Fruit fly (Drosophila melanogaster): ENCODE data around the gene CG45263.

The CG45263 gene

dm6 chr3R:8362259-8362876 lies 115.0 kb downstream of the CG45263 start, which contains the start of the genes Veneno and CG7963 (continued):
- no peak for TF ChIP-seq slbo (GFP tag; IDR thresholded peaks at IDR 0.05)
- TF ChIP-seq HmgD (GFP tag; optimal IDR thresholded peaks at IDR 0.05), result no peak
- TF ChIP-seq Dref (GFP tag; IDR thresholded peaks at IDR 0.05), result peak; percentile 55
- peak in 1 of 2 experiments; percentile 6 for TF ChIP-seq Eip74EF (GFP tag; optimal IDR thresholded peaks at IDR 0.05)
- TF ChIP-seq Opbp (GFP tag; IDR thresholded peaks at IDR 0.05; ENCODE audit: partially characterized antibody), result no peak
- TF ChIP-seq fd64A (GFP tag; optimal IDR thresholded peaks at IDR 0.05), result no peak
- TF ChIP-seq Atf3 (GFP tag; optimal IDR thresholded peaks at IDR 0.05), result no peak
- TF ChIP-seq aop (GFP tag; IDR thresholded peaks at IDR 0.05), result no peak
- TF ChIP-seq CG2712 (tag; optimal IDR thresholded peaks at IDR 0.05), result peak; percentile 77
- TF ChIP-seq gem (tag; optimal IDR thresholded peaks at IDR 0.05), result no peak
- TF ChIP-seq Ets65A (GFP tag), result peak; percentile 46
- no peak for TF ChIP-seq bigmax (GFP tag; optimal IDR thresholded peaks at IDR 0.05)
- 0 out of 2 replicates have a peak, but pooled peaks have one; percentile 25 for TF ChIP-seq CG42726 (GFP tag; IDR thresholded peaks at IDR 0.05; ENCODE audit: partially characterized antibody)
- no peak for TF ChIP-seq gce (GFP tag; IDR thresholded peaks at IDR 0.05)
- no peak for TF ChIP-seq CG9876 (GFP tag; optimal IDR thresholded peaks at IDR 0.05)
- TF ChIP-seq nmo (GFP tag; optimal IDR thresholded peaks at IDR 0.05), result peak; percentile 71
- TF ChIP-seq CG1529 (GFP tag; optimal IDR thresholded peaks at IDR 0.05), result peak; percentile 99
- TF ChIP-seq Rfx (GFP tag; IDR thresholded peaks at IDR 0.05), result peak; percentile 47
- TF ChIP-seq CG7357 (GFP tag; IDR thresholded peaks at IDR 0.05), result peak; percentile 94
- peak; percentile 27 for TF ChIP-seq Meics (GFP tag; optimal IDR thresholded peaks at IDR 0.05)
- no peak for TF ChIP-seq Fer3 (tag; optimal IDR thresholded peaks at IDR 0.05)
- TF ChIP-seq Ravus (GFP tag; IDR thresholded peaks at IDR 0.05), result no peak
- TF ChIP-seq Hsf (GFP tag; optimal IDR thresholded peaks at IDR 0.05), result no peak
- peak; percentile 6 for TF ChIP-seq Max (GFP tag; optimal IDR thresholded peaks at IDR 0.05)
- TF ChIP-seq odd (GFP tag; optimal IDR thresholded peaks at IDR 0.05), result no peak
- no peak for TF ChIP-seq shn (GFP tag; optimal IDR thresholded peaks at IDR 0.05)
- TF ChIP-seq zen (tag; optimal IDR thresholded peaks at IDR 0.05), result peak; percentile 25
- TF ChIP-seq cato (GFP tag; optimal IDR thresholded peaks at IDR 0.05; ENCODE audit: borderline replicate concordance), result no peak
- TF ChIP-seq CG33557 (GFP tag; optimal IDR thresholded peaks at IDR 0.05), result no peak
- TF ChIP-seq CG3847 (GFP tag; IDR thresholded peaks at IDR 0.05), result peak; percentile 39; the same call in 1 of the 2 replicates
- peak; percentile 17 for TF ChIP-seq tin (GFP tag; optimal IDR thresholded peaks at IDR 0.05)
- no peak for TF ChIP-seq HLH4C (GFP tag; IDR thresholded peaks at IDR 0.05; ENCODE audit: partially characterized antibody)
- no peak for TF ChIP-seq ash1 (GFP tag; optimal IDR thresholded peaks at IDR 0.05)
- peak; percentile 57 for TF ChIP-seq Myb (GFP tag; optimal IDR thresholded peaks at IDR 0.05)
- TF ChIP-seq CG15479 (GFP tag; optimal IDR thresholded peaks at IDR 0.05), result peak; percentile 38
- TF ChIP-seq CG11504 (tag; optimal IDR thresholded peaks at IDR 0.05), result peak; percentile 64
- TF ChIP-seq seq (GFP tag; IDR thresholded peaks at IDR 0.05), result no peak
- peak; percentile 58 for TF ChIP-seq MESR4 (GFP tag; optimal IDR thresholded peaks at IDR 0.05)
- peak; percentile 25 to 87 for TF ChIP-seq crp (GFP tag; optimal IDR thresholded peaks at IDR 0.05)
- no peak for TF ChIP-seq gro (GFP tag; optimal IDR thresholded peaks at IDR 0.05)
- TF ChIP-seq gfzf (GFP tag; optimal IDR thresholded peaks at IDR 0.05), result peak; percentile 69
- TF ChIP-seq CG10267 (tag; optimal IDR thresholded peaks at IDR 0.05), result peak; percentile 57
- peak in 2 of 3 experiments; percentile 19 to 79 for TF ChIP-seq lola (GFP tag; optimal IDR thresholded peaks at IDR 0.05)
- TF ChIP-seq Ada2b (GFP tag; IDR thresholded peaks at IDR 0.05), result no peak
- peak; percentile 61 for TF ChIP-seq CoRest (tag; optimal IDR thresholded peaks at IDR 0.05)
- no peak for TF ChIP-seq Oli (tag; optimal IDR thresholded peaks at IDR 0.05)
- TF ChIP-seq row (GFP tag; IDR thresholded peaks at IDR 0.05), result peak; percentile 72
- no peak for TF ChIP-seq cwo (GFP tag; optimal IDR thresholded peaks at IDR 0.05)
- no peak; the same call in 2 of the 3 replicates for TF ChIP-seq CG17361 (GFP tag; IDR thresholded peaks at IDR 0.05)

Measured in whole organism, embryonic.